Worm (Caenorhabditis elegans) whole organism, L4 larva: ENCODE results near the gene hlh-6.

Source experiments
- D1046.2 ChIP-seq: fragments of 200-800 bp; sonication (Bioruptor generic); IDR thresholded peaks from 2 replicates; pipeline ENCODE4 v1.3.6; 2022; ENCODE audit warnings: missing genetic modification characterization, missing compliant biosample characterization
- F10B5.3 ChIP-seq: sonication (generic microtip); optimal IDR thresholded peaks from 2 replicates; lab custom pipeline; 2016; ENCODE audit warnings: mild to moderate bottlenecking, missing genetic modification characterization, missing compliant biosample characterization
- F44E2.7 ChIP-seq: fragments of 200-800 bp; sonication (Bioruptor generic); IDR thresholded peaks from 2 replicates; pipeline ENCODE4 v2.1.2; 2022; ENCODE audit warnings: missing genetic modification characterization, missing compliant biosample characterization
- Y105C5A.15 ChIP-seq: fragments of 200-800 bp; sonication (Bioruptor generic); IDR thresholded peaks from 2 replicates; pipeline ENCODE4 v1.3.6; 2022; ENCODE audit warnings: missing genetic modification characterization, missing compliant biosample characterization
- Y5F2A.4 ChIP-seq: fragments of 200-800 bp; sonication (Bioruptor generic); optimal IDR thresholded peaks from 2 replicates; lab custom pipeline; 2018; ENCODE audit warnings: mild to moderate bottlenecking, missing genetic modification characterization, missing compliant biosample characterization
- Y75B8A.6 ChIP-seq: fragments of 200-800 bp; sonication (Bioruptor generic); IDR thresholded peaks from 2 replicates; pipeline ENCODE4 v1.3.6; 2022; ENCODE audit warnings: missing genetic modification reagents, missing genetic modification characterization, missing compliant biosample characterization
- aha-1 ChIP-seq: fragments of 150-350 bp; peaks from one replicate; lab custom pipeline; 2014; ENCODE audit warnings: missing biosample characterization, missing genetic modification characterization
- ama-1 ChIP-seq: fragments of 150-350 bp; optimal IDR thresholded peaks from 2 replicates; lab custom pipeline; 2014; ENCODE audit warnings: inconsistent platforms, mixed read lengths
- attf-4 ChIP-seq: sonication (generic microtip); optimal IDR thresholded peaks from 3 replicates; lab custom pipeline; 2017; ENCODE audit warnings: missing biosample characterization, missing genetic modification characterization
- ceh-20 ChIP-seq: fragments of 200-800 bp; sonication (Bioruptor generic); IDR thresholded peaks from 2 replicates; pipeline ENCODE4 v1.3.6; 2022; ENCODE audit warnings: missing genetic modification reagents, missing genetic modification characterization, missing compliant biosample characterization
- daf-12 ChIP-seq: fragments of 150-350 bp; optimal IDR thresholded peaks from 2 replicates; lab custom pipeline; 2014; ENCODE audit warnings: missing biosample characterization, missing genetic modification reagents, missing genetic modification characterization
- daf-16 ChIP-seq, 3 experiments: sonication (generic microtip); optimal IDR thresholded peaks; 2 replicates each; lab custom pipeline; 2016 to 2017; ENCODE audit warnings: missing genetic modification characterization in 3 of 3, missing genetic modification reagents in 3 of 3, mild to moderate bottlenecking in 2 of 3, missing compliant biosample characterization in 2 of 3, missing biosample characterization in 1 of 3, moderate library complexity in 1 of 3
- dmd-6 ChIP-seq: fragments of 200-800 bp; sonication (Bioruptor generic); IDR thresholded peaks from 2 replicates; pipeline ENCODE4 v1.3.6; 2022; ENCODE audit warnings: missing genetic modification reagents, missing genetic modification characterization, missing compliant biosample characterization
- dpl-1 ChIP-seq: fragments of 150-350 bp; optimal IDR thresholded peaks from 2 replicates; lab custom pipeline; 2014; ENCODE audit warnings: missing biosample characterization, missing genetic modification reagents, missing genetic modification characterization
- duxl-1 ChIP-seq: sonication (generic microtip); optimal IDR thresholded peaks from 2 replicates; lab custom pipeline; 2016; ENCODE audit warnings: mild to moderate bottlenecking, missing genetic modification characterization, moderate library complexity, missing compliant biosample characterization; ENCODE audit not compliant: poor library complexity
- fkh-10 ChIP-seq: fragments of 150-350 bp; optimal IDR thresholded peaks from 2 replicates; lab custom pipeline; 2014; ENCODE audit warnings: missing biosample characterization, missing genetic modification reagents, missing genetic modification characterization
- hlh-11 ChIP-seq: fragments of 200-800 bp; sonication (Bioruptor generic); optimal IDR thresholded peaks from 2 replicates; lab custom pipeline; 2018; ENCODE audit warnings: mild to moderate bottlenecking, missing genetic modification characterization, missing compliant biosample characterization
- jun-1 ChIP-seq: fragments of 150-350 bp; optimal IDR thresholded peaks from 2 replicates; lab custom pipeline; 2014; ENCODE audit warnings: missing biosample characterization, missing genetic modification reagents, missing genetic modification characterization
- lim-7 ChIP-seq: fragments of 200-800 bp; sonication (Bioruptor generic); IDR thresholded peaks from 2 replicates; pipeline ENCODE4 v1.3.6; 2022; ENCODE audit warnings: missing genetic modification characterization, missing compliant biosample characterization
- lin-1 ChIP-seq: fragments of 200-800 bp; sonication (Bioruptor generic); IDR thresholded peaks from 2 replicates; pipeline ENCODE4 v1.3.6; 2022; ENCODE audit warnings: missing genetic modification reagents, missing genetic modification characterization, missing compliant biosample characterization
- lin-13 ChIP-seq: fragments of 150-350 bp; optimal IDR thresholded peaks from 2 replicates; lab custom pipeline; 2014; ENCODE audit warnings: missing biosample characterization, missing genetic modification reagents, missing genetic modification characterization
- mdt-29 ChIP-seq: fragments of 200-800 bp; sonication (Bioruptor generic); IDR thresholded peaks from 2 replicates; pipeline ENCODE4 v1.3.6; 2022; ENCODE audit warnings: missing genetic modification reagents, missing genetic modification characterization, missing compliant biosample characterization
- mep-1 ChIP-seq: fragments of 150-350 bp; sonication (generic microtip); optimal IDR thresholded peaks from 3 replicates; lab custom pipeline; 2014; ENCODE audit warnings: missing biosample characterization, missing genetic modification characterization
- mxl-3 ChIP-seq: fragments of 200-800 bp; sonication (Bioruptor generic); optimal IDR thresholded peaks from 2 replicates; lab custom pipeline; 2018; ENCODE audit warnings: mild to moderate bottlenecking, missing genetic modification characterization, missing compliant biosample characterization
- nhr-11 ChIP-seq: fragments of 150-350 bp; optimal IDR thresholded peaks from 2 replicates; lab custom pipeline; 2014; ENCODE audit warnings: missing biosample characterization, missing genetic modification characterization
- nhr-237 ChIP-seq: sonication (generic microtip); optimal IDR thresholded peaks from 2 replicates; lab custom pipeline; 2017; ENCODE audit warnings: missing biosample characterization, missing genetic modification characterization
- nhr-25 ChIP-seq: sonication (generic microtip); optimal IDR thresholded peaks from 2 replicates; lab custom pipeline; 2017; ENCODE audit warnings: missing genetic modification characterization, mild to moderate bottlenecking, missing compliant biosample characterization, antibody characterized with exemption, moderate library complexity, borderline replicate concordance; ENCODE audit not compliant: insufficient read depth
- nhr-48 ChIP-seq: sonication (generic microtip); optimal IDR thresholded peaks from 2 replicates; lab custom pipeline; 2016; ENCODE audit warnings: mild to moderate bottlenecking, missing genetic modification characterization, missing compliant biosample characterization
- nhr-76 ChIP-seq: fragments of 150-350 bp; optimal IDR thresholded peaks from 2 replicates; lab custom pipeline; 2014; ENCODE audit warnings: missing biosample characterization, missing genetic modification characterization
- nhr-77 ChIP-seq: fragments of 150-350 bp; optimal IDR thresholded peaks from 2 replicates; lab custom pipeline; 2014; ENCODE audit warnings: missing biosample characterization, missing genetic modification characterization
- pqm-1 ChIP-seq: sonication (generic microtip); optimal IDR thresholded peaks from 2 replicates; lab custom pipeline; 2017; ENCODE audit warnings: missing biosample characterization, missing genetic modification characterization
- rbr-2 ChIP-seq: sonication (generic microtip); optimal IDR thresholded peaks from 2 replicates; lab custom pipeline; 2016; ENCODE audit warnings: missing genotype, missing genetic modification characterization, missing compliant biosample characterization
- saeg-2 ChIP-seq: fragments of 200-800 bp; sonication (Bioruptor generic); IDR thresholded peaks from 2 replicates; pipeline ENCODE4 v1.3.6; 2022; ENCODE audit warnings: missing genetic modification reagents, missing genetic modification characterization, missing compliant biosample characterization
- set-16 ChIP-seq: fragments of 200-800 bp; sonication (Bioruptor generic); IDR thresholded peaks from 2 replicates; pipeline ENCODE4 v1.3.6; 2022; ENCODE audit warnings: missing genetic modification reagents, missing genetic modification characterization, missing compliant biosample characterization
- skn-1 ChIP-seq: fragments of 150-350 bp; optimal IDR thresholded peaks from 2 replicates; lab custom pipeline; 2014; ENCODE audit warnings: missing biosample characterization, missing genetic modification characterization
- tag-97 ChIP-seq: fragments of 200-800 bp; sonication (Bioruptor generic); IDR thresholded peaks from 2 replicates; pipeline ENCODE4 v1.3.6; 2022; ENCODE audit warnings: missing genetic modification characterization, missing compliant biosample characterization
- tra-1 ChIP-seq: fragments of 200-800 bp; sonication (Bioruptor generic); IDR thresholded peaks from 2 replicates; pipeline ENCODE4 v1.3.6; 2022; ENCODE audit warnings: missing genetic modification reagents, missing genetic modification characterization, missing compliant biosample characterization
- unc-62 ChIP-seq, 3 experiments: fragments of 150-350 bp in 1 of 3; sonication (generic microtip); optimal IDR thresholded peaks in 2 of 3; peaks in 1 of 3; 1 replicate in 1 of 3; 2 replicates in 2 of 3; lab custom pipeline; 2014 to 2017; ENCODE audit warnings: missing biosample characterization in 3 of 3, missing genetic modification characterization in 3 of 3, missing genetic modification reagents in 3 of 3, missing genotype in 1 of 3
- vab-7 ChIP-seq: fragments of 200-800 bp; sonication (Bioruptor generic); IDR thresholded peaks from 2 replicates; pipeline ENCODE4 v1.3.6; 2022; ENCODE audit warnings: missing genetic modification reagents, missing genetic modification characterization, missing compliant biosample characterization
- zfp-2 ChIP-seq: sonication (generic microtip); optimal IDR thresholded peaks from 2 replicates; lab custom pipeline; 2016; ENCODE audit warnings: mild to moderate bottlenecking, missing genetic modification characterization, missing compliant biosample characterization
- ztf-7 ChIP-seq: fragments of 150-350 bp; optimal IDR thresholded peaks from 2 replicates; lab custom pipeline; 2014; ENCODE audit warnings: missing biosample characterization, missing genetic modification characterization

Gene hlh-6

ce11 chrII:9619402-9619862 is 4.8 kb upstream of the hlh-6 start (continued):
- TF ChIP-seq daf-12 (tag; lab: Kevin White, UChicago) (no peak), Y105C5A.15 (GFP tag; lab: Robert Waterston, UW) (no peak), set-16 (GFP tag; lab: Robert Waterston, UW) (peak; percentile 34; the same call in 1 of the 2 replicates), Y5F2A.4 (GFP tag; lab: Kevin White, UChicago) (no peak), dpl-1 (peak; percentile 37), dmd-6 (GFP tag; lab: Robert Waterston, UW) (peak; percentile 76), D1046.2 (GFP tag; lab: Robert Waterston, UW) (no peak), mdt-29 (GFP tag; lab: Robert Waterston, UW) (no peak), vab-7 (no peak), nhr-11 (tag; lab: Kevin White, UChicago) (peak; percentile 79), F44E2.7 (GFP tag; lab: Robert Waterston, UW) (no peak), ama-1 (peak; percentile 2), ceh-20 (no peak), hlh-11 (tag; lab: Kevin White, UChicago) (peak; percentile 92), attf-4 (tag; lab: Kevin White, UChicago) (no peak), nhr-77 (peak; percentile 3), daf-16 (GFP tag; optimal IDR thresholded peaks at IDR 0.05; lab: Kevin White, UChicago) (no peak), daf-16 (tag; optimal IDR thresholded peaks at IDR 0.05; lab: Kevin White, UChicago) (peak; percentile 68), mep-1 (peak; percentile 75), lin-1 (GFP tag; lab: Robert Waterston, UW) (peak; percentile 56; the same call in 1 of the 2 replicates), fkh-10 (GFP tag; lab: Kevin White, UChicago) (no peak), duxl-1 (tag; lab: Kevin White, UChicago) (no peak), zfp-2 (tag; lab: Kevin White, UChicago) (no peak), aha-1 (tag; lab: Kevin White, UChicago) (peak; percentile 76), rbr-2 (tag; lab: Kevin White, UChicago) (no peak), skn-1 (no peak), tag-97 (GFP tag; lab: Robert Waterston, UW) (no peak), pqm-1 (tag; lab: Kevin White, UChicago) (peak; percentile 41), nhr-237 (tag; lab: Kevin White, UChicago) (no peak), lin-13 (GFP tag; lab: Kevin White, UChicago) (no peak), mxl-3 (GFP tag; lab: Kevin White, UChicago) (peak; percentile 94), nhr-25 (tag; lab: Kevin White, UChicago) (no peak), saeg-2 (GFP tag; lab: Robert Waterston, UW) (0 out of 2 replicates have a peak, but pooled peaks have one; percentile 18), F10B5.3 (tag; lab: Kevin White, UChicago) (no peak), ztf-7 (tag; lab: Kevin White, UChicago) (no peak), jun-1 (tag; lab: Kevin White, UChicago) (no peak), nhr-48 (no peak), unc-62 (GFP tag; optimal IDR thresholded peaks at IDR 0.05 in 1 of 2; lab: Kevin White, UChicago) (peak in 1 of 2 experiments; percentile 42), unc-62 (tag; optimal IDR thresholded peaks at IDR 0.05; lab: Kevin White, UChicago) (no peak)

ce11 chrII:9618759-9619158 is 4.1 kb upstream of the hlh-6 start:
- no peak for TF ChIP-seq mep-1
- TF ChIP-seq dmd-6 (GFP tag; lab: Robert Waterston, UW), result no peak
- TF ChIP-seq nhr-76 (tag; lab: Kevin White, UChicago), result no peak
- TF ChIP-seq D1046.2 (GFP tag; lab: Robert Waterston, UW), result no peak
- peak; percentile 31; the same call in 1 of the 2 replicates for TF ChIP-seq lim-7
- TF ChIP-seq tra-1 (GFP tag; lab: Robert Waterston, UW), result no peak
- 0 out of 2 replicates have a peak, but pooled peaks have one; percentile 32 for TF ChIP-seq Y75B8A.6 (GFP tag; lab: Robert Waterston, UW)
- TF ChIP-seq nhr-77, result no peak
- TF ChIP-seq aha-1 (tag; lab: Kevin White, UChicago), result no peak
- no peak for TF ChIP-seq nhr-237 (tag; lab: Kevin White, UChicago)
- TF ChIP-seq ztf-7 (tag; lab: Kevin White, UChicago), result no peak
